Worm (Caenorhabditis elegans) whole organism, L4 larva: ENCODE data around the gene rnp-5.

Source experiments
- ceh-44 ChIP-seq: fragments of 200-800 bp; sonication (Bioruptor generic); IDR thresholded peaks from 2 replicates; pipeline ENCODE4 v1.3.6; 2022; ENCODE audit warnings: missing genetic modification reagents, missing genetic modification characterization, missing compliant biosample characterization
- lin-13 ChIP-seq: fragments of 150-350 bp; optimal IDR thresholded peaks from 2 replicates; lab custom pipeline; 2014; ENCODE audit warnings: missing biosample characterization, missing genetic modification reagents, missing genetic modification characterization
- lsy-2 ChIP-seq, 2 experiments: fragments of 150-350 bp in 1 of 2; sonication (generic microtip) in 1 of 2; optimal IDR thresholded peaks; 2 replicates each; lab custom pipeline; 2014 to 2017; ENCODE audit warnings: missing biosample characterization in 2 of 2, missing genetic modification characterization in 2 of 2
- madf-9 ChIP-seq: fragments of 200-800 bp; sonication (Bioruptor generic); conservative IDR thresholded peaks from 2 replicates; pipeline ENCODE4 v1.3.6; 2022; ENCODE audit warnings: missing genetic modification reagents, missing genetic modification characterization, missing compliant biosample characterization
- nhr-11 ChIP-seq: fragments of 150-350 bp; optimal IDR thresholded peaks from 2 replicates; lab custom pipeline; 2014; ENCODE audit warnings: missing biosample characterization, missing genetic modification characterization
- nhr-41 ChIP-seq: fragments of 200-800 bp; sonication (Bioruptor generic); IDR thresholded peaks from 2 replicates; pipeline ENCODE4 v1.3.6; 2022; ENCODE audit warnings: missing genetic modification reagents, missing genetic modification characterization, missing compliant biosample characterization
- nhr-77 ChIP-seq: fragments of 150-350 bp; optimal IDR thresholded peaks from 2 replicates; lab custom pipeline; 2014; ENCODE audit warnings: missing biosample characterization, missing genetic modification characterization
- sdz-12 ChIP-seq: fragments of 200-800 bp; sonication (Bioruptor generic); optimal IDR thresholded peaks from 2 replicates; lab custom pipeline; 2018; ENCODE audit warnings: mild to moderate bottlenecking, missing genetic modification characterization, missing compliant biosample characterization
- unc-39 ChIP-seq: sonication (generic microtip); optimal IDR thresholded peaks from 2 replicates; lab custom pipeline; 2017; ENCODE audit warnings: missing biosample characterization, missing genetic modification characterization
- zip-11 ChIP-seq: fragments of 200-800 bp; sonication (Bioruptor generic); IDR thresholded peaks from 2 replicates; pipeline ENCODE4 v1.3.6; 2022; ENCODE audit warnings: missing genetic modification characterization, missing compliant biosample characterization
- ztf-11 ChIP-seq: fragments of 150-350 bp; optimal IDR thresholded peaks from 2 replicates; lab custom pipeline; 2014; ENCODE audit warnings: missing biosample characterization, missing genetic modification characterization

DNA sequence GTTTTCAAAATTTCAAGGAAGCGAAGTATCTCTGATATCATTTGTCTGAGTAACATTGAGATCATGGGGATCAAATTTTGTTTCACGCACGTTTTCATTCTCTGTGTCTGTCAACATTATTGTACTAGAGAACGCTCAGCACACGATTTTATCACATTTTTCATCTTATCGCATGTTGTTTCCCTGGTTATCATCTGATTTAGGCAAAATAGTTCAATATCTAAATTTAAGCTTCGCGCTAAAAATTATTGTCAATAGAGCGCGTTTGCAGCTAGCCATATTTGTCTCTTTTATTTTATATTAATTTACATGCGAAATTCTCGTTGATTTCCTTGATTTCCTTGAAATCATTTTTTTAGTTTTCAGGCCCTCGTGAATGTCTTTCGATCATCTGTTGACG lies 8.2 kb downstream of the rnp-5 start, which contains the start of gene K02F3.2:
- TF ChIP-seq madf-9 (GFP tag; lab: Robert Waterston, UW) (no peak), sdz-12 (GFP tag; lab: Kevin White, UChicago) (no peak), nhr-41 (GFP tag; lab: Robert Waterston, UW) (no peak), lsy-2 (tag; optimal IDR thresholded peaks at IDR 0.05; lab: Kevin White, UChicago) (peak; percentile 24 to 77), ceh-44 (no peak), unc-39 (tag; lab: Kevin White, UChicago) (no peak), zip-11 (GFP tag; lab: Robert Waterston, UW) (no peak), nhr-77 (tag; lab: Kevin White, UChicago) (peak; percentile 84), ztf-11 (tag; lab: Kevin White, UChicago) (no peak), nhr-11 (tag; lab: Kevin White, UChicago) (peak; percentile 37), lin-13 (no peak)
